Worm (Caenorhabditis elegans) whole organism, late embryonic: ENCODE results near the gene M106.7.

Experiments
- K02D7.2 ChIP-seq: sonication (generic microtip); optimal IDR thresholded peaks from 2 replicates; lab custom pipeline; 2017; ENCODE audit warnings: mild to moderate bottlenecking, missing genetic modification characterization, missing compliant biosample characterization
- ama-1 ChIP-seq: fragments of 150-350 bp; optimal IDR thresholded peaks from 2 replicates; lab custom pipeline; 2014
- ceh-22 ChIP-seq: sonication (generic microtip); optimal IDR thresholded peaks from 2 replicates; lab custom pipeline; 2017; ENCODE audit warnings: missing biosample characterization, missing genetic modification characterization
- dve-1 ChIP-seq: sonication (generic microtip); optimal IDR thresholded peaks from 2 replicates; lab custom pipeline; 2017; ENCODE audit warnings: antibody characterized with exemption, mild to moderate bottlenecking, missing genetic modification characterization, missing compliant biosample characterization
- fkh-6 ChIP-seq: sonication (generic microtip); optimal IDR thresholded peaks from 2 replicates; lab custom pipeline; 2016; ENCODE audit warnings: missing genetic modification characterization, missing compliant biosample characterization
- hlh-13 ChIP-seq: fragments of 200-800 bp; sonication (Bioruptor generic); optimal IDR thresholded peaks from 2 replicates; lab custom pipeline; 2018; ENCODE audit warnings: mild to moderate bottlenecking, missing genetic modification characterization, missing compliant biosample characterization
- nhr-11 ChIP-seq: fragments of 150-350 bp; optimal IDR thresholded peaks from 2 replicates; lab custom pipeline; 2014; ENCODE audit warnings: missing biosample characterization, missing genetic modification characterization
- rnt-1 ChIP-seq: sonication (generic microtip); optimal IDR thresholded peaks from 2 replicates; lab custom pipeline; 2016; ENCODE audit warnings: missing genetic modification characterization, missing compliant biosample characterization

- TF ChIP-seq dve-1 (no peak), ama-1 (lab: Kevin White, UChicago) (no peak), hlh-13 (GFP tag; lab: Kevin White, UChicago) (no peak), fkh-6 (tag; lab: Kevin White, UChicago) (no peak), rnt-1 (tag; lab: Kevin White, UChicago) (no peak), nhr-11 (no peak), ceh-22 (no peak), K02D7.2 (tag; lab: Kevin White, UChicago) (no peak)
Measured at ce11 chrII:10862749-10863656, 6.0 kb upstream of the M106.7 start.
